Fruit fly (Drosophila melanogaster) whole organism, embryonic: Measurements from ENCODE around the gene RpL27A.

Experiments used
- ATbp ChIP-seq: fragments of 200-800 bp; sonication (Bioruptor generic); optimal IDR thresholded peaks from 2 replicates; lab custom pipeline; 2017; ENCODE audit warnings: missing biosample characterization, mild to moderate bottlenecking, missing genetic modification characterization, missing genetic modification reagents
- Antp ChIP-seq: fragments of 200-800 bp; sonication (Bioruptor generic); optimal IDR thresholded peaks from 3 replicates; lab custom pipeline; 2016; ENCODE audit warnings: missing biosample characterization, missing genetic modification characterization
- CG10147 ChIP-seq: fragments of 200-800 bp; sonication (Bioruptor generic); optimal IDR thresholded peaks from 2 replicates; lab custom pipeline; 2019; ENCODE audit warnings: missing biosample characterization, mild to moderate bottlenecking, missing genetic modification characterization, moderate library complexity
- CG10209 ChIP-seq: fragments of 200-800 bp; sonication (Bioruptor generic); optimal IDR thresholded peaks from 3 replicates; lab custom pipeline; 2017; ENCODE audit warnings: missing biosample characterization, mild to moderate bottlenecking, missing genetic modification characterization, missing genetic modification reagents
- CG10543 ChIP-seq: fragments of 200-800 bp; sonication (Bioruptor generic); optimal IDR thresholded peaks from 3 replicates; lab custom pipeline; 2017; ENCODE audit warnings: missing biosample characterization, mild to moderate bottlenecking, missing genetic modification characterization, moderate library complexity
- CG11456 ChIP-seq: fragments of 200-800 bp; sonication (Bioruptor generic); IDR thresholded peaks from 3 replicates; pipeline ENCODE4 v1.3.6; 2022; ENCODE audit warnings: missing biosample characterization, missing genetic modification characterization
- CG11723 ChIP-seq: fragments of 200-800 bp; sonication (Bioruptor generic); optimal IDR thresholded peaks from 2 replicates; lab custom pipeline; 2017; ENCODE audit warnings: missing biosample characterization, mild to moderate bottlenecking, missing genetic modification characterization
- CG12299 ChIP-seq: fragments of 200-800 bp; sonication (Bioruptor generic); optimal IDR thresholded peaks from 2 replicates; lab custom pipeline; 2018; ENCODE audit warnings: missing biosample characterization, mild to moderate bottlenecking, missing genetic modification characterization
- CG14014 ChIP-seq: fragments of 200-800 bp; sonication (Bioruptor generic); IDR thresholded peaks from 2 replicates; pipeline ENCODE4 v1.3.6; 2022; ENCODE audit warnings: missing biosample characterization, missing genetic modification characterization
- CG15011 ChIP-seq: fragments of 200-800 bp; sonication (Bioruptor generic); optimal IDR thresholded peaks from 3 replicates; lab custom pipeline; 2018; ENCODE audit warnings: missing biosample characterization, mild to moderate bottlenecking, missing genetic modification characterization
- CG1602 ChIP-seq: fragments of 200-800 bp; sonication (Bioruptor generic); optimal IDR thresholded peaks from 3 replicates; lab custom pipeline; 2016; ENCODE audit warnings: missing biosample characterization, missing genetic modification characterization
- CG1647 ChIP-seq: fragments of 200-800 bp; sonication (Bioruptor generic); optimal IDR thresholded peaks from 3 replicates; lab custom pipeline; 2016; ENCODE audit warnings: missing biosample characterization, missing genetic modification characterization
- CG30020 ChIP-seq: fragments of 200-800 bp; optimal IDR thresholded peaks from 2 replicates; lab custom pipeline; 2019; ENCODE audit warnings: missing biosample characterization, mild to moderate bottlenecking, missing genetic modification characterization, moderate library complexity
- CG3065 ChIP-seq: fragments of 200-800 bp; sonication (Bioruptor generic); optimal IDR thresholded peaks from 2 replicates; lab custom pipeline; 2016; ENCODE audit warnings: missing biosample characterization, missing genetic modification characterization
- CG32772 ChIP-seq: fragments of 200-800 bp; sonication (Bioruptor generic); IDR thresholded peaks from 2 replicates; pipeline ENCODE4 v1.3.6; 2022; ENCODE audit warnings: missing biosample characterization, missing genetic modification characterization
- CG3847 ChIP-seq: fragments of 200-800 bp; sonication (Bioruptor generic); IDR thresholded peaks from 2 replicates; pipeline ENCODE4 v1.3.6; 2022; ENCODE audit warnings: missing biosample characterization, missing genetic modification characterization
- CG4424 ChIP-seq: fragments of 200-800 bp; sonication (Bioruptor generic); optimal IDR thresholded peaks from 3 replicates; lab custom pipeline; 2016; ENCODE audit warnings: missing biosample characterization, missing genetic modification characterization
- CG6813 ChIP-seq: fragments of 200-800 bp; sonication (Bioruptor generic); optimal IDR thresholded peaks from 2 replicates; lab custom pipeline; 2017; ENCODE audit warnings: missing biosample characterization, missing genetic modification characterization, mild to moderate bottlenecking, moderate library complexity, missing genetic modification reagents
- CG7963 ChIP-seq: fragments of 200-800 bp; sonication (Bioruptor generic); IDR thresholded peaks from 3 replicates; pipeline ENCODE4 v1.3.6; 2022; ENCODE audit warnings: missing biosample characterization, missing genetic modification characterization; ENCODE audit not compliant: partially characterized antibody
- CG8765 ChIP-seq: fragments of 200-800 bp; sonication (Bioruptor generic); IDR thresholded peaks from 2 replicates; pipeline ENCODE4 v1.3.6; 2022; ENCODE audit warnings: missing biosample characterization, missing genetic modification characterization
- Deaf1 ChIP-seq: fragments of 200-800 bp; optimal IDR thresholded peaks from 3 replicates; lab custom pipeline; 2019; ENCODE audit warnings: missing biosample characterization, mild to moderate bottlenecking, missing genetic modification characterization, moderate library complexity
- E2f2 ChIP-seq: fragments of 200-800 bp; sonication (Bioruptor generic); IDR thresholded peaks from 2 replicates; pipeline ENCODE4 v1.3.6; 2022; ENCODE audit warnings: missing biosample characterization, missing genetic modification characterization
- ERR ChIP-seq: fragments of 200-800 bp; sonication (Bioruptor generic); optimal IDR thresholded peaks from 2 replicates; lab custom pipeline; 2016; ENCODE audit warnings: missing biosample characterization, missing genetic modification characterization
- Fer2 ChIP-seq: fragments of 200-800 bp; sonication (Bioruptor generic); optimal IDR thresholded peaks from 2 replicates; lab custom pipeline; 2018; ENCODE audit warnings: missing biosample characterization, mild to moderate bottlenecking, missing genetic modification characterization, moderate library complexity
- H15 ChIP-seq: fragments of 200-800 bp; sonication (Bioruptor generic); IDR thresholded peaks from 3 replicates; pipeline ENCODE4 v1.3.6; 2022; ENCODE audit warnings: missing biosample characterization, missing genetic modification characterization
- HmgZ ChIP-seq: fragments of 200-800 bp; sonication (Bioruptor generic); optimal IDR thresholded peaks from 2 replicates; lab custom pipeline; 2018; ENCODE audit warnings: missing biosample characterization, mild to moderate bottlenecking, missing genetic modification characterization
- Hr51 ChIP-seq, 2 experiments: fragments of 200-800 bp; sonication (Bioruptor generic); optimal IDR thresholded peaks; 2 replicates in 1 of 2; 3 replicates in 1 of 2; lab custom pipeline; 2016 to 2018; ENCODE audit warnings: missing biosample characterization in 2 of 2, missing genetic modification characterization in 2 of 2, mild to moderate bottlenecking in 1 of 2, moderate library complexity in 1 of 2
- MBD-R2 ChIP-seq: fragments of 200-800 bp; sonication (Bioruptor generic); IDR thresholded peaks from 2 replicates; pipeline ENCODE4 v1.3.6; 2022; ENCODE audit warnings: missing biosample characterization, missing genetic modification characterization
- MESR4 ChIP-seq: fragments of 200-800 bp; sonication (Bioruptor generic); optimal IDR thresholded peaks from 2 replicates; lab custom pipeline; 2018; ENCODE audit warnings: missing biosample characterization, mild to moderate bottlenecking, missing genetic modification characterization, moderate library complexity
- Scr ChIP-seq: fragments of 200-800 bp; sonication (Bioruptor generic); IDR thresholded peaks from 2 replicates; pipeline ENCODE4 v1.3.6; 2022; ENCODE audit warnings: missing biosample characterization, missing genetic modification characterization; ENCODE audit not compliant: partially characterized antibody
- amos ChIP-seq: fragments of 200-800 bp; sonication (Bioruptor generic); IDR thresholded peaks from 2 replicates; pipeline ENCODE4 v1.3.6; 2022; ENCODE audit warnings: missing biosample characterization, missing genetic modification characterization; ENCODE audit not compliant: partially characterized antibody
- bab2 ChIP-seq: fragments of 200-800 bp; sonication (Bioruptor generic); optimal IDR thresholded peaks from 2 replicates; lab custom pipeline; 2016; ENCODE audit warnings: missing biosample characterization, missing genetic modification characterization
- cas ChIP-seq: fragments of 200-800 bp; sonication (Bioruptor generic); IDR thresholded peaks from 2 replicates; pipeline ENCODE4 v1.3.6; 2022; ENCODE audit warnings: missing biosample characterization, missing genetic modification characterization
- chinmo ChIP-seq: fragments of 200-800 bp; sonication (Bioruptor generic); IDR thresholded peaks from 4 replicates; pipeline ENCODE4 v1.3.6; 2022; ENCODE audit warnings: missing biosample characterization, missing genetic modification characterization; ENCODE audit not compliant: partially characterized antibody
- crp ChIP-seq, 2 experiments: fragments of 200-800 bp; sonication (Bioruptor generic); optimal IDR thresholded peaks; 2 replicates in 1 of 2; 3 replicates in 1 of 2; lab custom pipeline; 2017; ENCODE audit warnings: missing biosample characterization in 2 of 2, missing genetic modification characterization in 2 of 2, mild to moderate bottlenecking in 1 of 2, moderate library complexity in 1 of 2
- cwo ChIP-seq: fragments of 200-800 bp; sonication (Bioruptor generic); optimal IDR thresholded peaks from 3 replicates; lab custom pipeline; 2017; ENCODE audit warnings: missing biosample characterization, missing genetic modification characterization, mild to moderate bottlenecking, moderate library complexity, missing genetic modification reagents
- dmrt11E ChIP-seq: fragments of 200-800 bp; sonication (Bioruptor generic); optimal IDR thresholded peaks from 3 replicates; lab custom pipeline; 2018; ENCODE audit warnings: missing biosample characterization, mild to moderate bottlenecking, missing genetic modification characterization, moderate library complexity
- dysf ChIP-seq: fragments of 200-800 bp; sonication (Bioruptor generic); IDR thresholded peaks from 3 replicates; pipeline ENCODE4 v1.3.6; 2022; ENCODE audit warnings: missing biosample characterization, missing genetic modification characterization
- fd96Cb ChIP-seq: fragments of 200-800 bp; sonication (Bioruptor generic); optimal IDR thresholded peaks from 2 replicates; lab custom pipeline; 2018; ENCODE audit warnings: missing biosample characterization, mild to moderate bottlenecking, missing genetic modification characterization, moderate library complexity
- fu2 ChIP-seq: fragments of 200-800 bp; sonication (Bioruptor generic); optimal IDR thresholded peaks from 2 replicates; lab custom pipeline; 2016; ENCODE audit warnings: missing biosample characterization, missing genetic modification characterization
- grn ChIP-seq: fragments of 200-800 bp; sonication (Bioruptor generic); optimal IDR thresholded peaks from 3 replicates; lab custom pipeline; 2017; ENCODE audit warnings: missing biosample characterization, missing genetic modification characterization
- inv ChIP-seq: fragments of 200-800 bp; sonication (Bioruptor generic); IDR thresholded peaks from 2 replicates; pipeline ENCODE4 v1.3.6; 2022; ENCODE audit warnings: missing biosample characterization, missing genetic modification characterization; ENCODE audit not compliant: partially characterized antibody
- kni ChIP-seq: fragments of 200-800 bp; sonication (Bioruptor generic); optimal IDR thresholded peaks from 3 replicates; lab custom pipeline; 2017; ENCODE audit warnings: mild to moderate bottlenecking, missing biosample characterization, missing genetic modification reagents, missing genetic modification characterization
- prd ChIP-seq, 3 experiments: fragments of >200 bp in 2 of 3; fragments of 200-800 bp in 1 of 3; sonication (Bioruptor generic) in 1 of 3; optimal IDR thresholded peaks in 2 of 3; IDR thresholded peaks in 1 of 3; 2 replicates in 2 of 3; 3 replicates in 1 of 3; pipeline versions ENCODE4 v1.3.6 to Lab custom; 2017 to 2022; ENCODE audit warnings: missing biosample characterization in 1 of 3, missing genetic modification characterization in 1 of 3
- seq ChIP-seq: fragments of 200-800 bp; sonication (Bioruptor generic); IDR thresholded peaks from 2 replicates; pipeline ENCODE4 v1.3.6; 2022; ENCODE audit warnings: missing biosample characterization, missing genetic modification characterization
- stc ChIP-seq: fragments of 200-800 bp; sonication (Bioruptor generic); IDR thresholded peaks from 2 replicates; pipeline ENCODE4 v1.3.6; 2022; ENCODE audit warnings: missing biosample characterization, missing genetic modification characterization
- tx ChIP-seq: fragments of 200-800 bp; sonication (Bioruptor generic); optimal IDR thresholded peaks from 2 replicates; lab custom pipeline; 2016; ENCODE audit warnings: missing biosample characterization, missing genetic modification characterization
- unc-4 ChIP-seq: fragments of 200-800 bp; sonication (Bioruptor generic); IDR thresholded peaks from 2 replicates; pipeline ENCODE4 v1.3.6; 2022; ENCODE audit warnings: missing biosample characterization, missing genetic modification characterization; ENCODE audit not compliant: partially characterized antibody
- yki ChIP-seq: fragments of >200 bp; optimal IDR thresholded peaks from 3 replicates; lab custom pipeline; 2018
- zfh2 ChIP-seq: fragments of 200-800 bp; sonication (Bioruptor generic); optimal IDR thresholded peaks from 2 replicates; lab custom pipeline; 2016; ENCODE audit warnings: missing biosample characterization, missing genetic modification characterization

The RpL27A gene

dm6 chr2L:4464946-4465345 lies 6.8 kb upstream of the RpL27A start, which contains the start of gene FIG4 (continued):
- TF ChIP-seq CG32772, result no peak
- TF ChIP-seq HmgZ (tag; lab: Kevin White, UChicago), result no peak
- TF ChIP-seq MBD-R2 (GFP tag; lab: Robert Waterston, UW), result peak; percentile 89
- TF ChIP-seq CG10209, result no peak
- TF ChIP-seq CG1647, result no peak
- no peak for TF ChIP-seq Hr51 (GFP tag; optimal IDR thresholded peaks at IDR 0.05; lab: Kevin White, UChicago)
- TF ChIP-seq MESR4 (GFP tag; lab: Kevin White, UChicago), result peak; percentile 2
- no peak for TF ChIP-seq CG30020 (tag; lab: Kevin White, UChicago)
- TF ChIP-seq seq (GFP tag; lab: Robert Waterston, UW), result no peak
- peak; percentile 48 for TF ChIP-seq inv
- TF ChIP-seq CG1602 (GFP tag; lab: Kevin White, UChicago), result no peak
- peak; percentile 75 for TF ChIP-seq unc-4 (GFP tag; lab: Robert Waterston, UW)
- TF ChIP-seq CG15011 (GFP tag; lab: Kevin White, UChicago), result no peak
- no peak for TF ChIP-seq Antp (GFP tag; lab: Kevin White, UChicago)
- no peak for TF ChIP-seq CG3065 (GFP tag; lab: Kevin White, UChicago)
- TF ChIP-seq yki (lab: Kevin White, UChicago), result no peak
- TF ChIP-seq CG6813 (GFP tag; lab: Kevin White, UChicago), result no peak
- peak; percentile 9 for TF ChIP-seq CG10147 (GFP tag; lab: Kevin White, UChicago)
- no peak for TF ChIP-seq ERR (GFP tag; lab: Kevin White, UChicago)
- TF ChIP-seq bab2 (GFP tag; lab: Kevin White, UChicago), result no peak
- no peak for TF ChIP-seq CG12299 (tag; lab: Kevin White, UChicago)
- no peak for TF ChIP-seq Fer2
- TF ChIP-seq CG11456 (GFP tag; lab: Robert Waterston, UW), result no peak
- TF ChIP-seq stc, result no peak
- TF ChIP-seq Deaf1 (tag; lab: Kevin White, UChicago), result no peak
- no peak for TF ChIP-seq tx
- TF ChIP-seq zfh2 (GFP tag; lab: Kevin White, UChicago), result no peak
- no peak for TF ChIP-seq CG10543 (GFP tag; lab: Kevin White, UChicago)
- TF ChIP-seq Scr (GFP tag; lab: Robert Waterston, UW), result peak; percentile 79
- TF ChIP-seq kni (GFP tag; lab: Kevin White, UChicago), result peak; percentile 10
- no peak for TF ChIP-seq CG3847
- TF ChIP-seq chinmo, result peak; percentile 58; the same call in 1 of the 4 replicates
- no peak for TF ChIP-seq ATbp
- no peak for TF ChIP-seq CG14014 (GFP tag; lab: Robert Waterston, UW)
- no peak for TF ChIP-seq CG8765
- no peak for TF ChIP-seq CG11723 (GFP tag; lab: Kevin White, UChicago)
- no peak for TF ChIP-seq E2f2 (GFP tag; lab: Robert Waterston, UW)
- no peak for TF ChIP-seq fd96Cb (tag; lab: Kevin White, UChicago)
- TF ChIP-seq CG7963 (GFP tag; lab: Robert Waterston, UW), result no peak
- TF ChIP-seq grn (GFP tag; lab: Kevin White, UChicago), result no peak
- TF ChIP-seq dysf (GFP tag; lab: Robert Waterston, UW), result no peak
- TF ChIP-seq crp (GFP tag; optimal IDR thresholded peaks at IDR 0.05; lab: Kevin White, UChicago), result peak; percentile 80 to 94
- no peak for TF ChIP-seq cas (GFP tag; lab: Robert Waterston, UW)
- no peak for TF ChIP-seq cwo (GFP tag; lab: Kevin White, UChicago)
- TF ChIP-seq fu2 (GFP tag; lab: Kevin White, UChicago), result no peak
- peak; percentile 57 for TF ChIP-seq amos (GFP tag; lab: Robert Waterston, UW)
- no peak for TF ChIP-seq dmrt11E (tag; lab: Kevin White, UChicago)
- no peak for TF ChIP-seq H15 (GFP tag; lab: Robert Waterston, UW)
- no peak for TF ChIP-seq CG4424 (GFP tag; lab: Kevin White, UChicago)
- TF ChIP-seq prd (optimal IDR thresholded peaks at IDR 0.05; lab: Kevin White, UChicago), result no peak
- no peak for TF ChIP-seq prd (GFP tag; IDR thresholded peaks at IDR 0.05; lab: Robert Waterston, UW)
